Fruit fly (Drosophila melanogaster): ENCODE data around the gene elm.

- no peak for TF ChIP-seq psq (optimal IDR thresholded peaks at IDR 0.05)
- no peak for TF ChIP-seq CG8478 (optimal IDR thresholded peaks at IDR 0.05)
Observed at dm6 chr3R:5648569-5649476, 5.8 kb downstream of the elm start, which contains the start of the genes MTA1-like and Sec23.

All from whole organism.